Fruit fly (Drosophila melanogaster) whole organism, wandering third instar larva: Measurements from ENCODE around the gene CG11030.

Source experiments
- Abd-B ChIP-seq: fragments of >200 bp; optimal IDR thresholded peaks from 2 replicates; lab custom pipeline; 2017; ENCODE audit warnings: missing biosample characterization, missing genetic modification characterization
- CG32264 ChIP-seq: fragments of 200-800 bp; sonication (Bioruptor generic); optimal IDR thresholded peaks from 2 replicates; lab custom pipeline; 2016; ENCODE audit warnings: missing biosample characterization, missing genetic modification characterization
- CG9705 ChIP-seq: fragments of 200-800 bp; sonication (Bioruptor generic); optimal IDR thresholded peaks from 2 replicates; lab custom pipeline; 2018; ENCODE audit warnings: missing biosample characterization, mild to moderate bottlenecking, missing genetic modification characterization
- CrebA ChIP-seq: fragments of 200-800 bp; sonication (Bioruptor generic); optimal IDR thresholded peaks from 2 replicates; lab custom pipeline; 2016; ENCODE audit warnings: missing biosample characterization, mild to moderate bottlenecking, missing genetic modification characterization, borderline replicate concordance
- Dif ChIP-seq: fragments of 200-275, 200-300 bp; sonication (Bioruptor generic); optimal IDR thresholded peaks from 2 replicates; lab custom pipeline; 2018; ENCODE audit warnings: missing biosample characterization, missing genetic modification characterization; ENCODE audit not compliant: partially characterized antibody
- GATAd ChIP-seq: sonication (Bioruptor generic); optimal IDR thresholded peaks from 2 replicates; lab custom pipeline; 2016; ENCODE audit warnings: missing biosample characterization, missing genetic modification characterization
- HLH106 ChIP-seq: fragments of 200-800 bp; optimal IDR thresholded peaks from 3 replicates; lab custom pipeline; 2019; ENCODE audit warnings: missing biosample characterization, mild to moderate bottlenecking, missing genetic modification characterization, moderate library complexity
- Hnf4 ChIP-seq: fragments of 200-800 bp; sonication (Bioruptor generic); optimal IDR thresholded peaks from 2 replicates; lab custom pipeline; 2016; ENCODE audit warnings: missing biosample characterization, mild to moderate bottlenecking, missing genetic modification characterization
- Hr78 ChIP-seq: fragments of >200 bp; optimal IDR thresholded peaks from 2 replicates; lab custom pipeline; 2017; ENCODE audit warnings: missing biosample characterization, missing genetic modification characterization
- Mio ChIP-seq: sonication (Bioruptor generic); optimal IDR thresholded peaks from 2 replicates; lab custom pipeline; 2016; ENCODE audit warnings: missing biosample characterization, missing genetic modification characterization
- Myc ChIP-seq: fragments of >200 bp; optimal IDR thresholded peaks from 2 replicates; lab custom pipeline; 2017
- N ChIP-seq: fragments of >200 bp; optimal IDR thresholded peaks from 2 replicates; lab custom pipeline; 2018; ENCODE audit warnings: missing biosample characterization, missing external identifiers, missing genetic modification characterization
- Rel ChIP-seq, 2 experiments: fragments of 200-800 bp; sonication (Bioruptor generic) in 1 of 2; optimal IDR thresholded peaks; 2 replicates in 1 of 2; 3 replicates in 1 of 2; lab custom pipeline; 2016 to 2019; ENCODE audit warnings: mild to moderate bottlenecking in 2 of 2, missing biosample characterization in 2 of 2, missing genetic modification characterization in 2 of 2, moderate library complexity in 1 of 2
- Sp1 ChIP-seq: fragments of 200-800 bp; sonication (Bioruptor generic); optimal IDR thresholded peaks from 3 replicates; lab custom pipeline; 2019; ENCODE audit warnings: missing biosample characterization, mild to moderate bottlenecking, missing genetic modification characterization, moderate library complexity
- Vsx2 ChIP-seq: fragments of 200-300, 225-300 bp; sonication (Bioruptor generic); optimal IDR thresholded peaks from 2 replicates; lab custom pipeline; 2018; ENCODE audit warnings: missing biosample characterization, missing genetic modification characterization; ENCODE audit not compliant: partially characterized antibody
- br ChIP-seq: fragments of 200-800 bp; sonication (Bioruptor generic); optimal IDR thresholded peaks from 2 replicates; lab custom pipeline; 2016; ENCODE audit warnings: missing biosample characterization, missing genetic modification characterization
- brk ChIP-seq: fragments of 200-800 bp; sonication (Bioruptor generic); optimal IDR thresholded peaks from 2 replicates; lab custom pipeline; 2016; ENCODE audit warnings: missing biosample characterization, mild to moderate bottlenecking, missing genetic modification characterization
- dl ChIP-seq, 2 experiments: fragments of 175-275, 200-275 bp in 1 of 2; fragments of 200-275 bp in 1 of 2; sonication (Bioruptor generic); optimal IDR thresholded peaks; lab custom pipeline; 2018; ENCODE audit warnings: mild to moderate bottlenecking in 2 of 2, missing biosample characterization in 2 of 2, missing genetic modification characterization in 2 of 2, moderate library complexity in 2 of 2; ENCODE audit not compliant: partially characterized antibody in 2 of 2, insufficient read depth in 1 of 2
- dmrt93B ChIP-seq: fragments of 200-800 bp; sonication (Bioruptor generic); optimal IDR thresholded peaks from 2 replicates; lab custom pipeline; 2018; ENCODE audit warnings: missing biosample characterization, mild to moderate bottlenecking, missing genetic modification characterization
- dsf ChIP-seq: sonication (Bioruptor generic); optimal IDR thresholded peaks from 2 replicates; lab custom pipeline; 2016; ENCODE audit warnings: missing biosample characterization, missing genetic modification characterization, borderline replicate concordance
- ey ChIP-seq: fragments of 200-800 bp; sonication (Bioruptor generic); optimal IDR thresholded peaks from 2 replicates; lab custom pipeline; 2016; ENCODE audit warnings: missing biosample characterization, missing genetic modification characterization
- foxo ChIP-seq, 2 experiments: fragments of 200-800 bp; sonication (Bioruptor generic); optimal IDR thresholded peaks; 2 replicates in 1 of 2; 3 replicates in 1 of 2; lab custom pipeline; 2016 to 2017; ENCODE audit warnings: missing biosample characterization in 2 of 2, missing genetic modification characterization in 2 of 2
- fru ChIP-seq: fragments of 200-800 bp; sonication (Bioruptor generic); optimal IDR thresholded peaks from 3 replicates; lab custom pipeline; 2016; ENCODE audit warnings: missing biosample characterization, mild to moderate bottlenecking, missing genetic modification characterization
- h ChIP-seq: fragments of 200-800 bp; sonication (Bioruptor generic); optimal IDR thresholded peaks from 3 replicates; lab custom pipeline; 2016; ENCODE audit warnings: missing biosample characterization, mild to moderate bottlenecking, missing genetic modification characterization
- jim ChIP-seq: fragments of 175-275, 200-325 bp; sonication (Bioruptor generic); optimal IDR thresholded peaks from 2 replicates; lab custom pipeline; 2016; ENCODE audit warnings: missing biosample characterization, mild to moderate bottlenecking, missing genetic modification characterization
- lola ChIP-seq: fragments of >200 bp; optimal IDR thresholded peaks from 2 replicates; lab custom pipeline; 2017; ENCODE audit warnings: missing biosample characterization, missing genetic modification characterization
- sage ChIP-seq: fragments of 200-800 bp; sonication (Bioruptor generic); optimal IDR thresholded peaks from 2 replicates; lab custom pipeline; 2016; ENCODE audit warnings: missing biosample characterization, mild to moderate bottlenecking, missing genetic modification characterization
- sv ChIP-seq: fragments of 200-800 bp; sonication (Bioruptor generic); optimal IDR thresholded peaks from 3 replicates; lab custom pipeline; 2016; ENCODE audit warnings: missing biosample characterization, missing genetic modification characterization
- tai ChIP-seq: sonication (Bioruptor generic); optimal IDR thresholded peaks from 2 replicates; lab custom pipeline; 2016; ENCODE audit warnings: missing biosample characterization, missing genetic modification characterization
- usp ChIP-seq: fragments of >200 bp; optimal IDR thresholded peaks from 2 replicates; lab custom pipeline; 2017; ENCODE audit warnings: missing biosample characterization, missing genetic modification characterization

CG11030 gene

dm6 chr2L:5740740-5741139 lies 16.3 kb downstream of the CG11030 start:
- TF ChIP-seq CrebA (GFP tag; lab: Kevin White, UChicago) (no peak), Hr78 (GFP tag; lab: Kevin White, UChicago) (no peak), GATAd (no peak), dl (GFP tag; optimal IDR thresholded peaks at IDR 0.05; lab: Kevin White, UChicago; ENCODE audit: insufficient read depth in 1 of 2, partially characterized antibody in 2 of 2) (no peak), lola (GFP tag; lab: Kevin White, UChicago) (no peak), ey (GFP tag; lab: Kevin White, UChicago) (no peak), tai (GFP tag; lab: Kevin White, UChicago) (no peak), sage (GFP tag; lab: Kevin White, UChicago) (no peak), br (no peak), usp (GFP tag; lab: Kevin White, UChicago) (no peak), HLH106 (tag; lab: Kevin White, UChicago) (no peak), dmrt93B (no peak), dsf (GFP tag; lab: Kevin White, UChicago) (no peak), Hnf4 (GFP tag; lab: Kevin White, UChicago) (no peak), Myc (lab: Kevin White, UChicago) (no peak)

dm6 chr2L:5741144-5741543 lies 16.7 kb downstream of the CG11030 start, which contains the start of gene CG11147:
Gene CG11147, minus strand, starts transcription at chr2L:5741244.
- no peak for TF ChIP-seq N (GFP tag; lab: Kevin White, UChicago)
- TF ChIP-seq Sp1 (GFP tag; lab: Kevin White, UChicago): no peak
- no peak for TF ChIP-seq ey (GFP tag; lab: Kevin White, UChicago)
- TF ChIP-seq CG9705 (GFP tag; lab: Kevin White, UChicago): no peak
- no peak for TF ChIP-seq brk
- TF ChIP-seq Rel (GFP tag; optimal IDR thresholded peaks at IDR 0.05; lab: Kevin White, UChicago): no peak
- TF ChIP-seq Rel (tag; optimal IDR thresholded peaks at IDR 0.05; lab: Kevin White, UChicago): no peak
- no peak for TF ChIP-seq Mio (GFP tag; lab: Kevin White, UChicago)
- TF ChIP-seq tai (GFP tag; lab: Kevin White, UChicago): no peak
- TF ChIP-seq dsf (GFP tag; lab: Kevin White, UChicago): no peak
- TF ChIP-seq CrebA (GFP tag; lab: Kevin White, UChicago): no peak
- no peak for TF ChIP-seq Dif (GFP tag; lab: Kevin White, UChicago)
- no peak for TF ChIP-seq Hnf4 (GFP tag; lab: Kevin White, UChicago)

dm6 chr2L:5742437-5742836 lies 18.0 kb downstream of the CG11030 start:
- TF ChIP-seq Rel (GFP tag; optimal IDR thresholded peaks at IDR 0.05; lab: Kevin White, UChicago): no peak
- TF ChIP-seq Rel (tag; optimal IDR thresholded peaks at IDR 0.05; lab: Kevin White, UChicago): no peak
- TF ChIP-seq sv (GFP tag; lab: Kevin White, UChicago): no peak
- TF ChIP-seq, all 38 proteins: peak for 0

- TF ChIP-seq jim (GFP tag; lab: Kevin White, UChicago) (no peak), Vsx2 (GFP tag; lab: Kevin White, UChicago) (no peak), br (no peak), sage (GFP tag; lab: Kevin White, UChicago) (no peak), foxo (GFP tag; optimal IDR thresholded peaks at IDR 0.05; lab: Kevin White, UChicago) (peak in 1 of 2 experiments; percentile 19), dmrt93B (no peak), h (GFP tag; lab: Kevin White, UChicago) (no peak), N (GFP tag; lab: Kevin White, UChicago) (no peak), fru (GFP tag; lab: Kevin White, UChicago) (no peak), Hnf4 (GFP tag; lab: Kevin White, UChicago) (no peak), Hr78 (GFP tag; lab: Kevin White, UChicago) (no peak), GATAd (no peak), CG32264 (GFP tag; lab: Kevin White, UChicago) (no peak), Abd-B (GFP tag; lab: Kevin White, UChicago) (no peak), brk (no peak), tai (GFP tag; lab: Kevin White, UChicago) (no peak), HLH106 (tag; lab: Kevin White, UChicago) (peak; percentile 25)
These were observed 19.2 kb downstream of the CG11030 start for dm6 chr2L:5743537-5744148.
